Worm (Caenorhabditis elegans) whole organism, young adult: ENCODE results near the gene dhs-27.

Experiments used
- F49E8.2 ChIP-seq: sonication (generic microtip); optimal IDR thresholded peaks from 3 replicates; lab custom pipeline; 2017; ENCODE audit warnings: missing genetic modification characterization, mild to moderate bottlenecking, missing compliant biosample characterization, antibody characterized with exemption, moderate library complexity; ENCODE audit not compliant: insufficient read depth
- F57C9.4 ChIP-seq: sonication (generic microtip); optimal IDR thresholded peaks from 2 replicates; lab custom pipeline; 2017; ENCODE audit warnings: mild to moderate bottlenecking, missing genetic modification characterization, missing compliant biosample characterization
- bed-1 ChIP-seq: fragments of 200-800 bp; sonication (Bioruptor generic); IDR thresholded peaks from 2 replicates; pipeline ENCODE4 v1.3.6; 2022; ENCODE audit warnings: missing genetic modification reagents, missing genetic modification characterization, missing compliant biosample characterization
- dpl-1 ChIP-seq: fragments of 150-350 bp; optimal IDR thresholded peaks from 2 replicates; lab custom pipeline; 2014; ENCODE audit warnings: missing biosample characterization, missing genetic modification reagents, missing genetic modification characterization
- efl-1 ChIP-seq: fragments of 150-350 bp; optimal IDR thresholded peaks from 2 replicates; lab custom pipeline; 2014; ENCODE audit warnings: missing biosample characterization, missing genetic modification reagents, missing genetic modification characterization
- hmg-20 ChIP-seq: fragments of 200-800 bp; sonication (Bioruptor generic); IDR thresholded peaks from 2 replicates; pipeline ENCODE4 v1.3.6; 2022; ENCODE audit warnings: missing genetic modification reagents, missing genetic modification characterization, missing compliant biosample characterization
- lin-40 ChIP-seq: sonication (generic microtip); optimal IDR thresholded peaks from 2 replicates; lab custom pipeline; 2016; ENCODE audit warnings: missing genetic modification characterization, mild to moderate bottlenecking, missing compliant biosample characterization, missing genotype, missing genetic modification reagents
- lin-54 ChIP-seq: fragments of 200-800 bp; sonication (Bioruptor generic); optimal IDR thresholded peaks from 2 replicates; lab custom pipeline; 2018; ENCODE audit warnings: mild to moderate bottlenecking, missing genetic modification characterization, missing compliant biosample characterization
- pha-4 ChIP-seq: fragments of 150-350 bp; sonication (generic microtip); optimal IDR thresholded peaks from 2 replicates; lab custom pipeline; 2014; ENCODE audit warnings: missing biosample characterization, missing genetic modification reagents, missing genetic modification characterization
- sea-2 ChIP-seq: fragments of 200-800 bp; sonication (Bioruptor generic); IDR thresholded peaks from 2 replicates; pipeline ENCODE4 v1.3.6; 2022; ENCODE audit warnings: missing genetic modification characterization, missing compliant biosample characterization
- snpc-1.1 ChIP-seq: sonication (generic microtip); optimal IDR thresholded peaks from 2 replicates; lab custom pipeline; 2017; ENCODE audit warnings: missing genetic modification characterization, mild to moderate bottlenecking, missing compliant biosample characterization, antibody characterized with exemption, moderate library complexity, missing genotype, missing genetic modification reagents; ENCODE audit not compliant: insufficient read depth

DNA sequence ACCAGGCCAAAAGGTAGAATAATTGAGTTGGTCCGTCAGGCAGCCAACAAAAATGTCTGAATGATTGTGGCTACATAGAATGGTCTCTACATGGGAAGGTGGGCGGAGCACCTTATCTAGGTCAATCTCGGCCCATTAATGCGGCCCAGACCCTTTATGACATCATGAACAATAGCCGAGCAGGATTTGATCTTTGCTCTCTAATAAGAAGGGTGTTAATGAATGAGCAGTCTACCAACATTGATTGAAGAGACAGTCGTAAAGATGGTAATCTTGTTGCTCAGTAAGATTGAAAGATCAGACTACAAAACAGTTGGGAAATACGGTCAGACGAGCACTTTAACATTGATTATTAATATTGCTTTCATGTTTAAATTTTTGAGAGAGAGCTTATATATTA is 14.1 kb downstream of the dhs-27 start:
- TF ChIP-seq efl-1 (GFP tag; lab: Kevin White, UChicago) (no peak), bed-1 (GFP tag; lab: Robert Waterston, UW) (no peak), hmg-20 (GFP tag; lab: Robert Waterston, UW) (no peak), pha-4 (tag; lab: Kevin White, UChicago) (no peak), F49E8.2 (tag; lab: Kevin White, UChicago) (no peak), dpl-1 (GFP tag; lab: Kevin White, UChicago) (no peak), snpc-1.1 (no peak), F57C9.4 (tag; lab: Kevin White, UChicago) (no peak), lin-40 (tag; lab: Kevin White, UChicago) (no peak), lin-54 (no peak), sea-2 (no peak)
